Fruit fly (Drosophila melanogaster) whole organism: ENCODE results near the gene CG10508.

Source experiments
- CG8478 ChIP-seq: fragments of >200 bp; optimal IDR thresholded peaks from 2 replicates; lab custom pipeline; 2018; ENCODE audit warnings: inconsistent platforms
- pan ChIP-seq: fragments of >200 bp; optimal IDR thresholded peaks from 2 replicates; lab custom pipeline; 2017
- psq ChIP-seq: fragments of >200 bp; optimal IDR thresholded peaks from 2 replicates; lab custom pipeline; 2017
- usp ChIP-seq: fragments of >200 bp; optimal IDR thresholded peaks from 2 replicates; lab custom pipeline; 2017; ENCODE audit warnings: missing biosample characterization, missing genetic modification characterization, mixed read lengths

dm6 chr3L:21172527-21173253, 37.3 kb upstream of the CG10508 start, which contains the start of the genes chb and AsnS:
- TF ChIP-seq usp (GFP tag; lab: Kevin White, UChicago) (no peak), CG8478 (lab: Kevin White, UChicago) (no peak), psq (no peak), pan (no peak)
